Worm (Caenorhabditis elegans): ENCODE measurements around the gene nstp-3.

The nstp-3 gene

DNA sequence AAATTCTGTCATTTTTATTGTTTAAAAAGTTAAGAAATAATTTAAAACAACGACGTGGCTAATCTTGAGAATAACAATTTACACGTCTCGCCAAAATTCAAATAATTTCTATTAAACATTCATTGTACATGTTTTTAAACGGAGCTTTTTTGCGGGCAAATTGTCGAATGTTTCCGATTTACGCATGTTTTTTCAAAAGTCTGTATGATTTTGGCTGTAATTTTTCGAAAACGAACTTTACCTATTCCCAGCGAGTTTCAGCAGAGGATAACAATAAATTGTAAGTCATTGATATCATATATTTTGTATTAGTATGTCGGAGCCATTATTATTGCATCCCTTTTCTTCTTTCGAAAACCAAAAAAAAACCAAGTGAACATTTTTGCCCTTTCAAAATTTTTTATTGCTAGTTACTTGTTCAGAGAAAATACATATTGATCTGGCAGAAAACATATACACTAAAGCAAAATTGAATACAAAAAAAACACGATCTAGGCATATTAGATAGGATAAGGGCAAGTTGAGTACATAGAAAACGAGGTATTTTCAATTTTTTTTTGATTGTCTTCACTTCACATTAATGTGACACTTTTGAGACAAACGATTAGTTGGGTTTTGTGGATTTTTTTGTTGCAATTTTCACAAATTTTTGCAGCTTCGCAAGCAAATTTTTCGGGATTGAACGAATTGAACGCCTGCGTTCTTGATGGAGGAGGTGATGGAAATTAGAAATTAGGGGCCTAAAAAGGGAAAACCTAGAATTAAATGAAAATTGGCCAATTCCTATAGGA is 40.7 kb upstream of the nstp-3 start, which contains the start of gene F26F12.2:
Gene F26F12.2, minus strand, starts transcription at position 38 of the 791 bp plus-strand sequence.
- TF ChIP-seq flt-1 (GFP tag; IDR thresholded peaks at IDR 0.05): no peak
- TF ChIP-seq tra-4 (tag; optimal IDR thresholded peaks at IDR 0.05): no peak
- TF ChIP-seq F13C5.2 (tag; optimal IDR thresholded peaks at IDR 0.05): no peak
- no peak for TF ChIP-seq pes-1 (GFP tag; IDR thresholded peaks at IDR 0.05)
- TF ChIP-seq tbx-11 (GFP tag; IDR thresholded peaks at IDR 0.05): no peak
- TF ChIP-seq aly-1 (tag; optimal IDR thresholded peaks at IDR 0.05): no peak
- TF ChIP-seq ceh-36 (tag; optimal IDR thresholded peaks at IDR 0.05): no peak
- TF ChIP-seq tbx-37 (GFP tag; conservative IDR thresholded peaks at IDR 0.05): no peak
- TF ChIP-seq hmg-4 (GFP tag; optimal IDR thresholded peaks at IDR 0.05): no peak
- TF ChIP-seq sea-1 (GFP tag; conservative IDR thresholded peaks at IDR 0.05): no peak
- TF ChIP-seq hmbx-1 (tag; optimal IDR thresholded peaks at IDR 0.05): no peak
- TF ChIP-seq ceh-13 (GFP tag; optimal IDR thresholded peaks at IDR 0.05): no peak
- TF ChIP-seq ets-7 (tag; optimal IDR thresholded peaks at IDR 0.05): no peak
- TF ChIP-seq scrt-1 (GFP tag; IDR thresholded peaks at IDR 0.05): no peak
- no peak for TF ChIP-seq B0310.2 (tag; optimal IDR thresholded peaks at IDR 0.05)
- TF ChIP-seq hnd-1 (tag; optimal IDR thresholded peaks at IDR 0.05): no peak
- no peak for TF ChIP-seq ama-1 (optimal IDR thresholded peaks at IDR 0.05)

- no peak for TF ChIP-seq B0310.2 (tag; optimal IDR thresholded peaks at IDR 0.05)
- TF ChIP-seq tra-4 (tag; optimal IDR thresholded peaks at IDR 0.05): no peak
- TF ChIP-seq ama-1 (optimal IDR thresholded peaks at IDR 0.05): no peak
- no peak for TF ChIP-seq ceh-13 (GFP tag; optimal IDR thresholded peaks at IDR 0.05)
- TF ChIP-seq hmbx-1 (tag; optimal IDR thresholded peaks at IDR 0.05): no peak
- TF ChIP-seq tbx-11 (GFP tag; IDR thresholded peaks at IDR 0.05): no peak
- no peak for TF ChIP-seq hmg-4 (GFP tag; optimal IDR thresholded peaks at IDR 0.05)
- TF ChIP-seq F13C5.2 (tag; optimal IDR thresholded peaks at IDR 0.05): no peak
- no peak for TF ChIP-seq flt-1 (GFP tag; IDR thresholded peaks at IDR 0.05)
- TF ChIP-seq ceh-36 (tag; optimal IDR thresholded peaks at IDR 0.05): no peak
- no peak for TF ChIP-seq aly-1 (tag; optimal IDR thresholded peaks at IDR 0.05)
- TF ChIP-seq ets-7 (tag; optimal IDR thresholded peaks at IDR 0.05): no peak
- no peak for TF ChIP-seq pes-1 (GFP tag; IDR thresholded peaks at IDR 0.05)
- no peak for TF ChIP-seq scrt-1 (GFP tag; IDR thresholded peaks at IDR 0.05)
Observed at ce11 chrV:5836616-5836982, 38.6 kb upstream of the nstp-3 start, which contains the start of gene col-140. col-140 (minus strand) TSS chrV:5836834.

DNA sequence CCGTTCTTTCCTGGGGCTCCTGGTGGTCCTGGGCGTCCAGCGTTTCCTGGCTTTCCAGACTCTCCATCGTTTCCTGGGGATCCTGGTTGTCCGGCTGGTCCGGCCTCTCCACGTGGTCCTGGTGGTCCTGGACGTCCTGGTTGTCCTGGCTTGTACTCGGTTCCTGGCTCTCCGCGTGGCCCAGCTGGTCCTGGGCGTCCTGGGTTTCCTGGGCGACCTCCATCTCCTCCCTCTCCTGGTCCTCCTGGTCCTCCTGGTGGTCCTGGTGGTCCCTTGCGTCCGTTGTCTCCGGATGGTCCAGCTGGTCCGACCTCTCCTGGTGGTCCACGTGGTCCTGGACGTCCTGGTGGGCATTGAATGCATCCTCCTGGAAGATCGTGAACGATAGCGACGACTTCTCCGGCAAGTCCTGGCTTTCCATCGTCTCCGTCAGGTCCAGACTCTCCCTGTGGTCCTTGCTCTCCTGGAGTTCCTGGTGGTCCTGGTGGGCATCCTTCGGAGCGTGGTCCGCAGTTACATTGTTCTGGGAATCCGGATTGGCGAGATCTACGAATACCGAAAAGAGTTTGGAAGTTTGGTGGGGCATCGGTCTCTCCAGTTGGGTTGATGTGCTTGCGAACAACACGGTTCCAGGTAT is 38.1 kb upstream of the nstp-3 start:
- TF ChIP-seq hmg-4 (GFP tag; optimal IDR thresholded peaks at IDR 0.05): peak; percentile 9
- no peak for TF ChIP-seq sea-1 (GFP tag; conservative IDR thresholded peaks at IDR 0.05)
- TF ChIP-seq tbx-11 (GFP tag; IDR thresholded peaks at IDR 0.05): 0 out of 2 replicates have a peak, but pooled peaks have one; percentile 23
- TF ChIP-seq pes-1 (GFP tag; IDR thresholded peaks at IDR 0.05): no peak
- TF ChIP-seq aly-1 (tag; optimal IDR thresholded peaks at IDR 0.05): no peak

- TF ChIP-seq B0310.2 (tag; optimal IDR thresholded peaks at IDR 0.05) (no peak), hmbx-1 (tag; optimal IDR thresholded peaks at IDR 0.05) (no peak), aly-1 (tag; optimal IDR thresholded peaks at IDR 0.05) (no peak), scrt-1 (GFP tag; IDR thresholded peaks at IDR 0.05) (no peak), tbx-11 (GFP tag; IDR thresholded peaks at IDR 0.05) (no peak), F13C5.2 (tag; optimal IDR thresholded peaks at IDR 0.05) (no peak), pes-1 (GFP tag; IDR thresholded peaks at IDR 0.05) (no peak), ceh-36 (tag; optimal IDR thresholded peaks at IDR 0.05) (no peak), hmg-4 (GFP tag; optimal IDR thresholded peaks at IDR 0.05) (no peak), tbx-37 (GFP tag; conservative IDR thresholded peaks at IDR 0.05) (no peak), sea-1 (GFP tag; conservative IDR thresholded peaks at IDR 0.05) (no peak), hnd-1 (tag; optimal IDR thresholded peaks at IDR 0.05) (no peak), ets-7 (tag; optimal IDR thresholded peaks at IDR 0.05) (no peak), ceh-13 (GFP tag; optimal IDR thresholded peaks at IDR 0.05) (no peak), flt-1 (GFP tag; IDR thresholded peaks at IDR 0.05) (no peak)
Observed at ce11 chrV:5835397-5835796, 37.4 kb upstream of the nstp-3 start.

- TF ChIP-seq aly-1 (tag; optimal IDR thresholded peaks at IDR 0.05) (no peak), pes-1 (GFP tag; IDR thresholded peaks at IDR 0.05) (no peak), ceh-13 (GFP tag; optimal IDR thresholded peaks at IDR 0.05) (no peak), ets-7 (tag; optimal IDR thresholded peaks at IDR 0.05) (no peak), flt-1 (GFP tag; IDR thresholded peaks at IDR 0.05) (no peak), F13C5.2 (tag; optimal IDR thresholded peaks at IDR 0.05) (no peak), ama-1 (optimal IDR thresholded peaks at IDR 0.05) (no peak), B0310.2 (tag; optimal IDR thresholded peaks at IDR 0.05) (no peak), tbx-11 (GFP tag; IDR thresholded peaks at IDR 0.05) (no peak), hmg-4 (GFP tag; optimal IDR thresholded peaks at IDR 0.05) (no peak)
Observed at ce11 chrV:5833531-5833930, 35.5 kb upstream of the nstp-3 start, which contains the start of gene srh-76. srh-76 (plus strand) TSS chrV:5833831.

ce11 chrV:5832799-5833198 is 34.8 kb upstream of the nstp-3 start:
- TF ChIP-seq ets-7 (tag; optimal IDR thresholded peaks at IDR 0.05) (no peak), hmbx-1 (tag; optimal IDR thresholded peaks at IDR 0.05) (no peak), aly-1 (tag; optimal IDR thresholded peaks at IDR 0.05) (no peak), pes-1 (GFP tag; IDR thresholded peaks at IDR 0.05) (no peak), tra-4 (tag; optimal IDR thresholded peaks at IDR 0.05) (no peak), tbx-37 (GFP tag; conservative IDR thresholded peaks at IDR 0.05) (no peak)

- TF ChIP-seq flt-1 (GFP tag; IDR thresholded peaks at IDR 0.05): no peak
- no peak for TF ChIP-seq hmbx-1 (tag; optimal IDR thresholded peaks at IDR 0.05)
- no peak for TF ChIP-seq tra-4 (tag; optimal IDR thresholded peaks at IDR 0.05)
- TF ChIP-seq hnd-1 (tag; optimal IDR thresholded peaks at IDR 0.05): no peak
- TF ChIP-seq aly-1 (tag; optimal IDR thresholded peaks at IDR 0.05): no peak
- no peak for TF ChIP-seq F13C5.2 (tag; optimal IDR thresholded peaks at IDR 0.05)
- no peak for TF ChIP-seq ets-7 (tag; optimal IDR thresholded peaks at IDR 0.05)
- TF ChIP-seq pes-1 (GFP tag; IDR thresholded peaks at IDR 0.05): no peak
- TF ChIP-seq ceh-36 (tag; optimal IDR thresholded peaks at IDR 0.05): no peak
- no peak for TF ChIP-seq scrt-1 (GFP tag; IDR thresholded peaks at IDR 0.05)
Observed at ce11 chrV:5831253-5831652, 33.2 kb upstream of the nstp-3 start.

Measured in whole organism, early embryonic.